Worm (Caenorhabditis elegans) whole organism, dauer: ENCODE data around the gene C29E4.12.

Experiments used
- unc-62 ChIP-seq: sonication (generic microtip); optimal IDR thresholded peaks from 2 replicates; lab custom pipeline; 2017; ENCODE audit warnings: missing biosample characterization, missing genetic modification reagents, missing genetic modification characterization

Gene C29E4.12

ce11 chrIII:7940819-7941218, at the start of gene C29E4.12:
C29E4.12 (plus strand) TSS chrIII:7941151.
- TF ChIP-seq unc-62 (GFP tag; lab: Kevin White, UChicago), result no peak

- TF ChIP-seq unc-62 (GFP tag; lab: Kevin White, UChicago), result no peak
Measured at ce11 chrIII:7891573-7892306, 49.2 kb upstream of the C29E4.12 start, which contains the start of the genes ZK688.5 and fahd-1. ZK688.5 (minus strand) TSS chrIII:7891623. fahd-1 (plus strand) TSS chrIII:7892256.

ce11 chrIII:7892333-7892732, 48.6 kb upstream of the C29E4.12 start:
- no peak for TF ChIP-seq unc-62 (GFP tag; lab: Kevin White, UChicago)

- TF ChIP-seq unc-62 (GFP tag; lab: Kevin White, UChicago), result no peak
Measured at ce11 chrIII:7893224-7893623, 47.7 kb upstream of the C29E4.12 start.

- TF ChIP-seq unc-62 (GFP tag; lab: Kevin White, UChicago), result no peak
Measured at ce11 chrIII:7894724-7895123, 46.2 kb upstream of the C29E4.12 start, which contains the start of gene ZK688.4. ZK688.4 (plus strand) TSS chrIII:7895024.

- no peak for TF ChIP-seq unc-62 (GFP tag; lab: Kevin White, UChicago)
Measured at ce11 chrIII:7896925-7897324, 44.0 kb upstream of the C29E4.12 start, which contains the start of gene ZK688.10. ZK688.10 (minus strand) TSS chrIII:7897025.

- TF ChIP-seq unc-62 (GFP tag; lab: Kevin White, UChicago), result no peak
Measured at ce11 chrIII:7897733-7898132, 43.2 kb upstream of the C29E4.12 start.

- TF ChIP-seq unc-62 (GFP tag; lab: Kevin White, UChicago), result no peak
Measured at ce11 chrIII:7900733-7901132, 40.2 kb upstream of the C29E4.12 start, which contains the start of gene best-24. best-24 (plus strand) TSS chrIII:7901033.

ce11 chrIII:7903427-7903826, 37.5 kb upstream of the C29E4.12 start:
- no peak for TF ChIP-seq unc-62 (GFP tag; lab: Kevin White, UChicago)

- TF ChIP-seq unc-62 (GFP tag; lab: Kevin White, UChicago), result no peak
Measured at ce11 chrIII:7907515-7907914, 33.4 kb upstream of the C29E4.12 start, which contains the start of gene pcp-5. pcp-5 (minus strand) TSS chrIII:7907615.

- no peak for TF ChIP-seq unc-62 (GFP tag; lab: Kevin White, UChicago)
Measured at ce11 chrIII:7909263-7909662, 31.7 kb upstream of the C29E4.12 start, which contains the start of gene ZK688.1. ZK688.1 (plus strand) TSS chrIII:7909563.

- TF ChIP-seq unc-62 (GFP tag; lab: Kevin White, UChicago), result no peak
Measured at ce11 chrIII:7911621-7912020, 29.3 kb upstream of the C29E4.12 start, which contains the start of gene ZK688.7. ZK688.7 (minus strand) TSS chrIII:7911634.

ce11 chrIII:7913488-7913887, 27.5 kb upstream of the C29E4.12 start, which contains the start of gene ZK688.12:
ZK688.12 (minus strand) TSS chrIII:7913588.
- no peak for TF ChIP-seq unc-62 (GFP tag; lab: Kevin White, UChicago)

ce11 chrIII:7917667-7918066, 23.3 kb upstream of the C29E4.12 start, which contains the start of gene gly-3:
gly-3 (minus strand) TSS chrIII:7917767.
- TF ChIP-seq unc-62 (GFP tag; lab: Kevin White, UChicago), result no peak

ce11 chrIII:7919823-7920222, 21.1 kb upstream of the C29E4.12 start, which contains the start of gene C29E4.14:
C29E4.14 (plus strand) TSS chrIII:7920123.
- no peak for TF ChIP-seq unc-62 (GFP tag; lab: Kevin White, UChicago)

- TF ChIP-seq unc-62 (GFP tag; lab: Kevin White, UChicago), result no peak
Measured at ce11 chrIII:7922207-7922606, 18.7 kb upstream of the C29E4.12 start, which contains the start of gene C29E4.17. C29E4.17 (plus strand) TSS chrIII:7922507.
